Fruit fly (Drosophila melanogaster) Kc167 (cell line): Measurements from ENCODE around the gene Pglym87.

Experiments used
- Sin3A ChIP-seq: fragments of >200 bp; optimal IDR thresholded peaks from 2 replicates; lab custom pipeline; 2018; ENCODE audit warnings: missing external identifiers
- h ChIP-seq: fragments of >200 bp; optimal IDR thresholded peaks from 3 replicates; lab custom pipeline; 2018; ENCODE audit warnings: missing external identifiers
- insv ChIP-seq: fragments of >200 bp; optimal IDR thresholded peaks from 3 replicates; lab custom pipeline; 2018; ENCODE audit warnings: missing external identifiers
- ttk ChIP-seq: sonication (Bioruptor generic); optimal IDR thresholded peaks from 2 replicates; lab custom pipeline; 2017; ENCODE audit warnings: missing external identifiers

DNA sequence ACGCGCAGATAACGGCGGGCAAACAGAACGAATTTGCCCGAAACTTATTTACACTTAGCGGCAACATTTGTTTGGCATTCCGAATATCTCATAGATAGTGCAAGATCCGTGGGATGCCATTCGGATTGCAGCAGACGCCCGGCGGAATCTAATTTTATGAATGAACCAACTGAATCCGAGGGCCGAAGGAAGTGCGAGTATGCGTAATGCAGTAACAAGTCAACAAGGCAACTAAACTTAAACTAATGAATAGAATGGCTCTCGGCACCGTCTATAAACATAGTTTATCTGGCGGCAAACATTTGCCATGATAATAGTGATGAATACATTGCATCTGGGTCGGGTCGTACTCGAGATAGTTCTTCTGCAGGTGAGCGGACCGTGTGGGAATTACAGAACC is 17.7 kb upstream of the Pglym87 start:
- TF ChIP-seq h (lab: Kevin White, UChicago) (no peak), ttk (lab: Kevin White, UChicago) (no peak), insv (no peak), Sin3A (no peak)
